Fruit fly (Drosophila melanogaster): ENCODE measurements around the gene CG15545.

Gene CG15545

dm6 chr3R:30843709-30844108 is 28.4 kb downstream of the CG15545 start:
- TF ChIP-seq Sin3A (optimal IDR thresholded peaks at IDR 0.05), result no peak
- no peak for TF ChIP-seq Myc (optimal IDR thresholded peaks at IDR 0.05)
- TF ChIP-seq ttk (optimal IDR thresholded peaks at IDR 0.05), result no peak
- TF ChIP-seq h (optimal IDR thresholded peaks at IDR 0.05), result no peak
- no peak for TF ChIP-seq insv (optimal IDR thresholded peaks at IDR 0.05)
- no peak for TF ChIP-seq psq (optimal IDR thresholded peaks at IDR 0.05)

DNA sequence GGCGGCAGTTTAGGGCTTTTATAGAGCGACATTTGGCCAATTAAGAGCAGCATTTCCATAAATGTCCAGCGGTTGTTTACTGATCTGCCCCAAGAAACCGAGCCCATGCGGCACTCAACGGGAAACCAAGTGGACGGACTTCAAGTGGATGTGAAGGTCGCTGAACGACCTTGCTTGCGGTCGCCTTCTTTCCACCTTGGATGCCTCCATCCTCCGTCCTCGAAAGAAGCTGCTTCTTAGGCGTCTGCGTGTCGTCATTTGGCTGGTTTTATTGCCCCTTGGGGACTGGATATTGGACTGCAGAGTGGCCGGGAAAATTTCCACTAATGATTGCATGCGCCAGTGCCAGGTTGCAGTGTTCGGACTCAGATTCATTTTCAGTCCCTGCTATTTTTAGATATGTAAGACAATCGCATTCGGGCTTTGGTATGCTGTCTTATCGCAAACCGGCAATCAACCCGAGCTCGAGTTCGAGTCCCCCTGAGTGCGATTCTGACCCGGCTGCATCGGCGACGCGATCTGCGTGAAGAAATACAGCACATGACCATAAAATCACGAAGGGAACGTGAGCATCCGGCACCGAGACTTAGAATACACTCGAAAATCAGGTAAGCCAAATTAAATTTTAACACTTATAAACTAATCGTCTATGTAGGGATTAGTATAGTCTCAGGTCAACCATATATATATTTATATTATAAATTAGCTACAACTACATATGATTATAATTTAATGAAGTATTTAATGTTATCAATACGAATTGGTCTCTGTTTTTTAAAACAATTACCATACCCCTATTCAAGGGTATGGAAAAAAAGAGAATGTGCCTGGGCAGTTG is 29.3 kb downstream of the CG15545 start:
- TF ChIP-seq psq (optimal IDR thresholded peaks at IDR 0.05), result no peak
- no peak for TF ChIP-seq ttk (optimal IDR thresholded peaks at IDR 0.05)
- no peak for TF ChIP-seq Sin3A (optimal IDR thresholded peaks at IDR 0.05)
- no peak for TF ChIP-seq insv (optimal IDR thresholded peaks at IDR 0.05)
- TF ChIP-seq Myc (optimal IDR thresholded peaks at IDR 0.05), result no peak
- no peak for TF ChIP-seq h (optimal IDR thresholded peaks at IDR 0.05)

dm6 chr3R:30842199-30842598 is 30.0 kb downstream of the CG15545 start:
- TF ChIP-seq Sin3A (optimal IDR thresholded peaks at IDR 0.05), result no peak

DNA sequence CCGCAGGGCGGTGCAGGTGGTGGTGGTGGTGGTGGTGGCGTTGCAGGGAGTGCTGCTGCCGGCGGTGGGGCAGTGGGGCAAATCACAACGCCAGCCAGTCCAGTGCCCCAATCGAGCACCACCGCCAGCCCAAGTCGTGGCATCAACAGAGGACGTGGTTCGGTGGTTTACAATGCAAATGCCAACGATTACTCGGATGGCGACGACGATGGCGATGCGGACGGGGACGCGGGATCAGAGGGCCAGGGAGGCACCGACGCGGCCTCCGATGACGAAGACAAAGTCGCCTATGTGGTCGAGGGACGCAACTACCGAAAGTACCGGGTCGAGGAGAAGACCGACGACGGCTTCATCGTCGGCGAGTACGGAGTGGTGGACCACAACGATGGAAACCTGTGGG is 31.4 kb downstream of the CG15545 start:
- no peak for TF ChIP-seq h (optimal IDR thresholded peaks at IDR 0.05)
- no peak for TF ChIP-seq Sin3A (optimal IDR thresholded peaks at IDR 0.05)
- TF ChIP-seq insv (optimal IDR thresholded peaks at IDR 0.05), result no peak
- no peak for TF ChIP-seq Myc (optimal IDR thresholded peaks at IDR 0.05)
- TF ChIP-seq ttk (optimal IDR thresholded peaks at IDR 0.05), result no peak
- TF ChIP-seq psq (optimal IDR thresholded peaks at IDR 0.05), result no peak

DNA sequence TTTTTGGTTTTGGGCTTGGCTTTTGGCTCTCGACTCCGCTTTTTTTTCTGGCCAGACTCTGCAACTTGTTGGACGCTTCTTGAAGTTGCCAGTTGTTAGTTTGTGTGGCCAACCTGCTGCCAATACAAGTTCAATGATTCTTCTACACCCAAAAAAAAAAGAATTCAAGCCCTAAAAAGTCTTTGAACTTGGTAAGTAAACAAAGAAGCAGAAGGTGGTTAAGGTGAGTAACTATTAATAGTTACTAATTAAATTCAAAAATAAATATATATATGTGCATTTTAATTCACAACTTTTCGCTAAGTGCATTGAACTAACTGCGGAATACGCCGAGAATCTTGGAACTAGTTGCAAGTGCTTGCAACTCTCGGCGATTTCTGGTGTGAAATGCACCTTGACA is 39.1 kb downstream of the CG15545 start:
- no peak for TF ChIP-seq ttk (optimal IDR thresholded peaks at IDR 0.05)
- no peak for TF ChIP-seq psq (optimal IDR thresholded peaks at IDR 0.05)
- no peak for TF ChIP-seq insv (optimal IDR thresholded peaks at IDR 0.05)
- no peak for TF ChIP-seq Sin3A (optimal IDR thresholded peaks at IDR 0.05)
- TF ChIP-seq h (optimal IDR thresholded peaks at IDR 0.05), result no peak
- TF ChIP-seq Myc (optimal IDR thresholded peaks at IDR 0.05), result no peak

- no peak for TF ChIP-seq ttk (optimal IDR thresholded peaks at IDR 0.05)
Measured at dm6 chr3R:30832130-30832529, 40.0 kb downstream of the CG15545 start.

DNA sequence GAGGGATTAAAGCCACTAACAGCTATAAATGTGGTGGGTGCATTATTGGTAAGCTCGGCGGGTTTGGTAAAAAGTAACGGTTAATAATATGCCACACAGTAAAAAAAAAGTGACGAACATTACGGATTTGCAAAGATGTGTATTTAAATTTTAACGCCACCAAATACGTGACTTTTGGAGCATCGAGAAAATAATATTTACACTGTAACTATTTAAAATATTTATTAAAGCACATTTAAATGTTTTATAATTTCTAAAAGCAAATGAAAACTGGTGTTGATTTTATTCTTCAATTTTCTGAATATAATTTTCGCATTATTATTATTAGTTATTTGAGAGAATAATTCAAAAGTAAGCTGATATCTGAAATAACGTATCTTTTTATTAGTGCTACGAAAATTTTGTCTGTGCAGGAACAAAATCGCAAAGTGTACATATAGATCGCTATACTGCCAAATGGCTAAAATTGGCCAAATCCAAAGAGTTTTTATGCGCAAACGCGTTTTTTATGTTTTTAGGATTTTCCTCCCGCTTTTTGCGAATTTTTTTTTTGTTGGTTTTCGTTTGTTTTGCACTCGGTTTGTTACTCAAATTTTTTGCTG is 43.6 kb downstream of the CG15545 start:
- no peak for TF ChIP-seq insv (optimal IDR thresholded peaks at IDR 0.05)
- no peak for TF ChIP-seq h (optimal IDR thresholded peaks at IDR 0.05)

dm6 chr3R:30827544-30827943 is 44.6 kb downstream of the CG15545 start, which contains the start of gene CG15544:
CG15544 (plus strand) TSS chr3R:30827819.
- TF ChIP-seq h (optimal IDR thresholded peaks at IDR 0.05) (no peak), insv (optimal IDR thresholded peaks at IDR 0.05) (no peak), psq (optimal IDR thresholded peaks at IDR 0.05) (no peak), Sin3A (optimal IDR thresholded peaks at IDR 0.05) (no peak), Myc (optimal IDR thresholded peaks at IDR 0.05) (no peak)

- TF ChIP-seq Sin3A (optimal IDR thresholded peaks at IDR 0.05) (no peak), h (optimal IDR thresholded peaks at IDR 0.05) (no peak)
Measured at dm6 chr3R:30821968-30822449, 50.1 kb downstream of the CG15545 start.

Data from Kc167 (cell line).